Worm (Caenorhabditis elegans): ENCODE measurements around the gene npa-1.

ce11 chrV:7050153-7050552, 25.4 kb upstream of the npa-1 start:
- no peak for TF ChIP-seq aly-2 (tag; optimal IDR thresholded peaks at IDR 0.05)
- no peak for TF ChIP-seq egl-27 (tag; optimal IDR thresholded peaks at IDR 0.05)
- TF ChIP-seq daf-12 (tag; optimal IDR thresholded peaks at IDR 0.05): no peak
- TF ChIP-seq tbx-2 (tag; optimal IDR thresholded peaks at IDR 0.05): no peak
- no peak for TF ChIP-seq nhr-28 (tag; optimal IDR thresholded peaks at IDR 0.05)
- TF ChIP-seq R02D3.7 (tag; optimal IDR thresholded peaks at IDR 0.05): no peak
- TF ChIP-seq hmg-11 (tag; optimal IDR thresholded peaks at IDR 0.05): no peak
- TF ChIP-seq nhr-25 (tag; optimal IDR thresholded peaks at IDR 0.05): no peak
- TF ChIP-seq elt-3 (tag; optimal IDR thresholded peaks at IDR 0.05): no peak
- no peak for TF ChIP-seq ceh-16 (tag; optimal IDR thresholded peaks at IDR 0.05)
